Worm (Caenorhabditis elegans) whole organism, midembryonic: ENCODE results near the gene tbc-14.

Source experiments
- T22C8.4 ChIP-seq: fragments of 200-800 bp; sonication (Bioruptor generic); IDR thresholded peaks from 2 replicates; pipeline ENCODE4 v1.3.6; 2022; ENCODE audit warnings: missing genetic modification characterization, missing compliant biosample characterization
- cog-1 ChIP-seq: sonication (generic microtip); optimal IDR thresholded peaks from 2 replicates; lab custom pipeline; 2016; ENCODE audit warnings: missing genetic modification characterization, missing compliant biosample characterization
- flt-1 ChIP-seq: fragments of 200-800 bp; sonication (Bioruptor generic); IDR thresholded peaks from 2 replicates; pipeline ENCODE4 v1.3.6; 2022; ENCODE audit warnings: missing genetic modification characterization, missing compliant biosample characterization
- klf-2 ChIP-seq: fragments of 200-800 bp; sonication (Bioruptor generic); conservative IDR thresholded peaks from 2 replicates; pipeline ENCODE4 v1.3.6; 2022; ENCODE audit warnings: missing genetic modification reagents, missing genetic modification characterization, missing compliant biosample characterization
- med-1 ChIP-seq: sonication (generic microtip); optimal IDR thresholded peaks from 2 replicates; lab custom pipeline; 2017; ENCODE audit warnings: missing genetic modification characterization, mild to moderate bottlenecking, missing compliant biosample characterization, antibody characterized with exemption, missing genetic modification reagents; ENCODE audit not compliant: insufficient read depth
- ref-1 ChIP-seq: fragments of 200-800 bp; sonication (Bioruptor generic); conservative IDR thresholded peaks from 2 replicates; pipeline ENCODE4 v1.3.6; 2022; ENCODE audit warnings: missing genetic modification reagents, missing genetic modification characterization, missing compliant biosample characterization
- tab-1 ChIP-seq: fragments of 200-800 bp; sonication (Bioruptor generic); IDR thresholded peaks from 2 replicates; pipeline ENCODE4 v1.3.6; 2022; ENCODE audit warnings: missing genetic modification characterization, missing compliant biosample characterization
- ztf-23 ChIP-seq: fragments of 200-800 bp; sonication (Bioruptor generic); IDR thresholded peaks from 2 replicates; pipeline ENCODE4 v1.3.6; 2022; ENCODE audit warnings: missing genetic modification reagents, missing genetic modification characterization, missing compliant biosample characterization
- ztf-29 ChIP-seq: fragments of 200-800 bp; sonication (Bioruptor generic); IDR thresholded peaks from 2 replicates; pipeline ENCODE4 v1.3.6; 2022; ENCODE audit warnings: missing genetic modification reagents, missing genetic modification characterization, missing compliant biosample characterization

tbc-14 gene

ce11 chrII:13447166-13447643 lies at the start of gene tbc-14:
TSS of gene tbc-14 (minus strand) at chrII:13447593.
- TF ChIP-seq ztf-23 (GFP tag; lab: Robert Waterston, UW) (no peak), T22C8.4 (peak; percentile 75), klf-2 (GFP tag; lab: Robert Waterston, UW) (no peak), ztf-29 (GFP tag; lab: Robert Waterston, UW) (no peak), flt-1 (no peak), med-1 (GFP tag; lab: Kevin White, UChicago) (no peak), cog-1 (no peak), ref-1 (GFP tag; lab: Robert Waterston, UW) (no peak)

- TF ChIP-seq cog-1 (no peak), T22C8.4 (no peak), tab-1 (GFP tag; lab: Robert Waterston, UW) (no peak), ref-1 (GFP tag; lab: Robert Waterston, UW) (no peak), med-1 (GFP tag; lab: Kevin White, UChicago) (no peak), ztf-23 (GFP tag; lab: Robert Waterston, UW) (no peak), klf-2 (GFP tag; lab: Robert Waterston, UW) (no peak), ztf-29 (GFP tag; lab: Robert Waterston, UW) (no peak), flt-1 (no peak)
These were observed 48.3 kb upstream of the tbc-14 start, which contains the start of gene drr-1 for ce11 chrII:13495718-13496117. TSS of gene drr-1 (minus strand) at chrII:13495900.

ce11 chrII:13494762-13495161 lies 47.4 kb upstream of the tbc-14 start:
- TF ChIP-seq klf-2 (GFP tag; lab: Robert Waterston, UW) (no peak), ztf-29 (GFP tag; lab: Robert Waterston, UW) (no peak), med-1 (GFP tag; lab: Kevin White, UChicago) (no peak), flt-1 (no peak), tab-1 (GFP tag; lab: Robert Waterston, UW) (no peak), ztf-23 (GFP tag; lab: Robert Waterston, UW) (no peak), cog-1 (no peak), T22C8.4 (no peak), ref-1 (GFP tag; lab: Robert Waterston, UW) (no peak)

ce11 chrII:13494175-13494650 lies 46.8 kb upstream of the tbc-14 start, which contains the start of gene ndua-7:
TSS of gene ndua-7 (minus strand) at chrII:13494600.
- TF ChIP-seq tab-1 (GFP tag; lab: Robert Waterston, UW): no peak
- no peak for TF ChIP-seq ref-1 (GFP tag; lab: Robert Waterston, UW)
- TF ChIP-seq cog-1: no peak
- TF ChIP-seq flt-1: no peak
- no peak for TF ChIP-seq klf-2 (GFP tag; lab: Robert Waterston, UW)
- no peak for TF ChIP-seq med-1 (GFP tag; lab: Kevin White, UChicago)
- TF ChIP-seq T22C8.4: no peak
- TF ChIP-seq ztf-23 (GFP tag; lab: Robert Waterston, UW): no peak
- TF ChIP-seq ztf-29 (GFP tag; lab: Robert Waterston, UW): no peak

- no peak for TF ChIP-seq flt-1
- no peak for TF ChIP-seq ref-1 (GFP tag; lab: Robert Waterston, UW)
- TF ChIP-seq T22C8.4: no peak
- no peak for TF ChIP-seq ztf-23 (GFP tag; lab: Robert Waterston, UW)
- no peak for TF ChIP-seq klf-2 (GFP tag; lab: Robert Waterston, UW)
- TF ChIP-seq med-1 (GFP tag; lab: Kevin White, UChicago): no peak
- TF ChIP-seq tab-1 (GFP tag; lab: Robert Waterston, UW): no peak
- TF ChIP-seq ztf-29 (GFP tag; lab: Robert Waterston, UW): no peak
- no peak for TF ChIP-seq cog-1
These were observed 45.6 kb upstream of the tbc-14 start, which contains the start of gene F45H10.2 for ce11 chrII:13492948-13493347. TSS of gene F45H10.2 (minus strand) at chrII:13493048.

- no peak for TF ChIP-seq tab-1 (GFP tag; lab: Robert Waterston, UW)
- TF ChIP-seq med-1 (GFP tag; lab: Kevin White, UChicago): no peak
- TF ChIP-seq ztf-29 (GFP tag; lab: Robert Waterston, UW): no peak
These were observed 44.0 kb upstream of the tbc-14 start, which contains the start of gene alh-7 for ce11 chrII:13491254-13491889. TSS of gene alh-7 (minus strand) at chrII:13491786.

- TF ChIP-seq cog-1: no peak
These were observed 42.5 kb upstream of the tbc-14 start for ce11 chrII:13489896-13490295.

ce11 chrII:13487563-13487962 lies 40.2 kb upstream of the tbc-14 start:
- TF ChIP-seq cog-1 (no peak), klf-2 (GFP tag; lab: Robert Waterston, UW) (no peak), T22C8.4 (no peak), tab-1 (GFP tag; lab: Robert Waterston, UW) (no peak), flt-1 (no peak), ref-1 (GFP tag; lab: Robert Waterston, UW) (no peak), ztf-29 (GFP tag; lab: Robert Waterston, UW) (no peak), med-1 (GFP tag; lab: Kevin White, UChicago) (no peak), ztf-23 (GFP tag; lab: Robert Waterston, UW) (no peak)

ce11 chrII:13485119-13485518 lies 37.7 kb upstream of the tbc-14 start:
- TF ChIP-seq ztf-29 (GFP tag; lab: Robert Waterston, UW) (no peak), tab-1 (GFP tag; lab: Robert Waterston, UW) (no peak), ref-1 (GFP tag; lab: Robert Waterston, UW) (no peak), klf-2 (GFP tag; lab: Robert Waterston, UW) (no peak), flt-1 (no peak)

ce11 chrII:13484108-13484507 lies 36.7 kb upstream of the tbc-14 start:
- no peak for TF ChIP-seq ztf-23 (GFP tag; lab: Robert Waterston, UW)
- no peak for TF ChIP-seq klf-2 (GFP tag; lab: Robert Waterston, UW)
- no peak for TF ChIP-seq cog-1
- TF ChIP-seq tab-1 (GFP tag; lab: Robert Waterston, UW): no peak
- TF ChIP-seq T22C8.4: no peak
- no peak for TF ChIP-seq med-1 (GFP tag; lab: Kevin White, UChicago)
- no peak for TF ChIP-seq flt-1
- no peak for TF ChIP-seq ztf-29 (GFP tag; lab: Robert Waterston, UW)
- TF ChIP-seq ref-1 (GFP tag; lab: Robert Waterston, UW): no peak
